Fruit fly (Drosophila melanogaster) whole organism, pupa: ENCODE measurements around the gene CG5577.

Source experiments
- CG12605 ChIP-seq: fragments of 200-800 bp; sonication (Bioruptor generic); IDR thresholded peaks from 2 replicates; pipeline ENCODE4 v1.3.6; 2022; ENCODE audit warnings: missing biosample characterization, missing genetic modification characterization
- CG8159 ChIP-seq: fragments of 200-800 bp; sonication (Bioruptor generic); optimal IDR thresholded peaks from 3 replicates; lab custom pipeline; 2018; ENCODE audit warnings: missing biosample characterization, mild to moderate bottlenecking, missing genetic modification characterization, moderate library complexity
- D1 ChIP-seq: fragments of 200-800 bp; sonication (Bioruptor generic); optimal IDR thresholded peaks from 2 replicates; lab custom pipeline; 2018; ENCODE audit warnings: missing biosample characterization, mild to moderate bottlenecking, missing genetic modification characterization, moderate library complexity
- EcR ChIP-seq: fragments of 200-800 bp; sonication (Bioruptor generic); optimal IDR thresholded peaks from 3 replicates; lab custom pipeline; 2019; ENCODE audit warnings: missing biosample characterization, missing genetic modification characterization, mild to moderate bottlenecking, moderate library complexity, missing genetic modification reagents
- Ets98B ChIP-seq: fragments of 200-800 bp; sonication (Bioruptor generic); IDR thresholded peaks from 2 replicates; pipeline ENCODE4 v1.3.6; 2022; ENCODE audit warnings: missing biosample characterization, missing genetic modification characterization

DNA sequence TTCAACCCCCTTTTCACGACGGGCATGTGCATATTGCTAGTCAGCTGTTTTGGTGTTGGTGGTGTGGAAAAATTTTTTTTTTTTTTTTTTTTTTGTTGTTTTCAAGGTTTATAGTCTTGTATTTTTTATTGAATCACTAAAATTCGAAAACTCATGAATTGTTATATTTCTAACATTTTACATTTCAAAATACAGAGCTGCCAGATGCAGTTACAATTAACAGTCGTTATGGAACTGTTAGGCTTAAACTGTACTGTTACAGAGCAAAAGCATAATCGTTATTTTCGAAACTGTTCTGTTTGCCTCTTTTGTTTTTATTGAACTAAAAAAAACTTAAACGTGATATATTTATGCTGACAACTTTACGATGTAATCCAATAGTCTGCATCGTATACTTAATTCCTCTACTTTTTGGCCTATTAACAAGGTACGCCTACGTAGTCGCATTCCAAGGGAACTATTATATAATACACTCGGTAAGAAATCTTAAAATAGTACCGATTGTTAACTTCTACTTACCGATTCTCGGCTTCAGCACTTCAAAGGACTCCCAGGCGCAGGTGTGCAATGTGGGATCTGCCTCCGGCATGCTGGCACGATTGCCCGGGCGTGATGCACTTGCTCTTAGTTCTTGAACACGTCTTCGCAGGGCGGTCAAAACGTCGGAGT, 34.7 kb downstream of the CG5577 start, which contains the start of gene CG32187:
- TF ChIP-seq Ets98B (GFP tag; lab: Robert Waterston, UW) (no peak), EcR (GFP tag; lab: Kevin White, UChicago) (no peak), CG8159 (no peak), D1 (no peak), CG12605 (GFP tag; lab: Robert Waterston, UW) (no peak)
